Worm (Caenorhabditis elegans) whole organism, early embryonic: ENCODE data around the gene C07C7.1.

Source experiments
- F13C5.2 ChIP-seq: sonication (generic microtip); optimal IDR thresholded peaks from 2 replicates; lab custom pipeline; 2017; ENCODE audit warnings: mild to moderate bottlenecking, missing genetic modification characterization, inconsistent platforms, missing compliant biosample characterization
- ama-1 ChIP-seq: fragments of 150-350 bp; optimal IDR thresholded peaks from 2 replicates; lab custom pipeline; 2014

- TF ChIP-seq ama-1 (lab: Kevin White, UChicago) (no peak), F13C5.2 (no peak)
These were observed 37.7 kb upstream of the C07C7.1 start, which contains the start of the genes rpb-12 and aly-2 for ce11 chrIV:9146819-9147518.
